Fruit fly (Drosophila melanogaster) Kc167 (cell line): Measurements from ENCODE around the gene Cdk5alpha.

Experiments used
- Myc ChIP-seq: fragments of >200 bp; optimal IDR thresholded peaks from 2 replicates; lab custom pipeline; 2017; ENCODE audit warnings: missing external identifiers
- Sin3A ChIP-seq: fragments of >200 bp; optimal IDR thresholded peaks from 2 replicates; lab custom pipeline; 2018; ENCODE audit warnings: missing external identifiers
- h ChIP-seq: fragments of >200 bp; optimal IDR thresholded peaks from 3 replicates; lab custom pipeline; 2018; ENCODE audit warnings: missing external identifiers
- insv ChIP-seq: fragments of >200 bp; optimal IDR thresholded peaks from 3 replicates; lab custom pipeline; 2018; ENCODE audit warnings: missing external identifiers
- psq ChIP-seq: fragments of >200 bp; optimal IDR thresholded peaks from 2 replicates; lab custom pipeline; 2017; ENCODE audit warnings: missing external identifiers
- ttk ChIP-seq: sonication (Bioruptor generic); optimal IDR thresholded peaks from 2 replicates; lab custom pipeline; 2017; ENCODE audit warnings: missing external identifiers

Gene Cdk5alpha

DNA sequence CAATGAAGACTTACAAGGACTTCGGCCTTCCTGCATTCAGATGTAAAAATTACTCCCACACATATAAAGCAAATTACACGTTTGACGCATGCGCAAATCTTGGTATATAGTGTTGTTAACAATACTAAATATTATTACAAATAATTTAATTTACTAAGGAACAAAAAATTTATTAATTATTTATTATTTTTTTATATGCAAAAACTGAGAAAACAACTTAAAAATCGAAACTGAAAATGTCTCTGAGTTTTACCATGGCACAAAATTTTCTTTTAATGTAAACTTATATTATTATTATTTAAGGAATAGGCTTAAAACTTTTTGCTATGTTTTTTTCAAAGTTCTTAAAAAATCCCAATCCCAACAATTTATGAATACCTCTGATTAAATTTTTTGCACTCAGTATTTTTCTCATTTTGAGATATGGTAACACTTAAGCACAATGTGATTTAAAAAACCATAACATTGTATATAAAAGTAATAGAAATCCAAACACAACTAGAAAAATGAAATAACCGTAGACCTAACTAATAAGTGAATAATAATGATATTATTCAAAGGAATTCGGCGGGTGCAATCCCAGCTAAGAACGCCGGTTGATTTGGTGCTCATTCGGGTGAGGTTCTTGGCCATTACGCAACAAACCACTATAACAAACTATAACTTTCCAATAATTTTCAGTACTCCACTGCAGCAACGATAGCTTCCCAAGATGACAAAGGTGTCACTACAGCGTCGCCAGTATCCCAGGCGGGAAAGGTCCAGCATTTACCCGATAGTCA is 20.5 kb upstream of the Cdk5alpha start, which contains the start of the genes Schip1 and Cox10:
Gene Schip1, minus strand, starts transcription at position 51 of the 782 bp plus-strand sequence.
Gene Cox10, plus strand, starts transcription at position 406 of the 782 bp plus-strand sequence.
- TF ChIP-seq h (lab: Kevin White, UChicago) = no peak
- no peak for TF ChIP-seq psq (lab: Kevin White, UChicago)
- no peak for TF ChIP-seq ttk (lab: Kevin White, UChicago)
- TF ChIP-seq Sin3A = no peak
- TF ChIP-seq Myc = no peak

DNA sequence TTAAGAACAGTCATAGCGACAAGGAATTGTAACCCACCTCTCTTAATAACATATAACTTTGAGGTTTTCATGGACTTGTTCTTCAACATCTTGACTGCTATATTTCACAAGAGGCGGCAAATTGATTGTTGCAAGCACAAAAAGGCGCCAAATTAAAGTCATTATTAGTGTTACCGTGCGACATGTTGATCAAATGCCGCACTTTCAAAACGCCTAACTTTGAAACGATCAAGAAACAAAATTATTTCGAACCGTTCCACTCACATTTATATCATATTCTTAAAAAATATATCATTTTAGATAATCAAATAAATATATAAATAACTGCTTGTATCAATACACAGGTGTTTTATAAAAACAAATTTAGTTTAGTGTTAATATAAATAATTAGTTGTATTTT is 17.0 kb upstream of the Cdk5alpha start, which contains the start of gene RnrL:
Gene RnrL, minus strand, starts transcription at position 154 of the 400 bp plus-strand sequence.
- TF ChIP-seq Sin3A (no peak), h (lab: Kevin White, UChicago) (no peak), psq (lab: Kevin White, UChicago) (no peak), insv (lab: Kevin White, UChicago) (no peak), Myc (no peak), ttk (lab: Kevin White, UChicago) (no peak)

DNA sequence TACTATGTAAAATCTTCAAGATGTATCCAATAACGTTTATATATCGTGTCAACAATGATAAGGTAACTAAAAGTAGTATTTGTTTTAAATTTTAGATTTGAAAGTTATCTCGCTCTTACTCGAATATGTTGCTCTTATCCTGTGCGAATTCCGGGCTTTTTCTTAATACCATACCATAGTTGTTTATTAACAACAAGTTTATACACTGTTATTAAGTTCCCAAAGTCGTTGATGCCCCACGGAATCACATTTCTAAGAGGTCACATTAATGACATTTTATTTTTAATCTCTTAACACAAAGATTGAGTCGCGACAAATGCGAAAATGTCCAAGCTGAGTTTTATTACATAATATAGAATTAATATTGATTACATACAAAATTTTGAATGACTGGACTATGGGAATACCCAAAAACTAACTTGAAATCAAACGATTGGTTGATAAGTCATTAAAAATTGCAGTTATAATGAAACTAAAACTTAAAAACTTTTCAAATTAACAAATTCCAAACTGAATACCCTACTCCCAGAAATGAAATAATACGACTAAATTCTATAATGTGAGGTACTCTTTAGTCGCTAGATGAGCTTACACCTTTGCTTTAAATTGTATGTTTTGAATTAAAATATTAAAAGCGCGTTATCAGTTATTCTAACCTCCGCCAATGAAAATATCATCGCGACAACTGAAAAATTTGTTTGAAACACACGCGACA is 12.2 kb upstream of the Cdk5alpha start, which contains the start of gene CG5381:
Gene CG5381, minus strand, starts transcription at position 330 of the 715 bp plus-strand sequence.
- TF ChIP-seq h (lab: Kevin White, UChicago) = no peak
- TF ChIP-seq insv (lab: Kevin White, UChicago) = no peak

DNA sequence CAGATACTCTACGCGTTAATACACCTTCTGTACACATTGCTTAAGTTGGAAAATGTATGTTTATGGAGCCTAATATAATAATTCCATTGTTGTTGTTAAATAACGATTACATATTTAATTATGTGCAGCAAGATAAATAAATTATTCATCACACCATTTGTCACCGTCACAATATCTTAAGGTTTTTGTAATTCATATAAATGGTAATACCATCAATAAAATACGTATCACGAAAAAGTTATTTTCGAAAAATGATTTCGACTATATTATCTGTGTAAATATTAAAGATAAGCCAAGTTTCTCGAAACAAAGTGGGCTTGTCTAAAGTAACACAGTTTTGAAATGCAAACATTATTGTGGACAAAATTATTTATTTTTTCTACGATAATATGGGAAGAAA is 11.4 kb upstream of the Cdk5alpha start, which contains the start of gene CG4995:
Gene CG4995, plus strand, starts transcription at position 301 of the 400 bp plus-strand sequence.
- TF ChIP-seq ttk (lab: Kevin White, UChicago) (no peak), h (lab: Kevin White, UChicago) (no peak), Sin3A (no peak), psq (lab: Kevin White, UChicago) (no peak), Myc (no peak), insv (lab: Kevin White, UChicago) (no peak)

DNA sequence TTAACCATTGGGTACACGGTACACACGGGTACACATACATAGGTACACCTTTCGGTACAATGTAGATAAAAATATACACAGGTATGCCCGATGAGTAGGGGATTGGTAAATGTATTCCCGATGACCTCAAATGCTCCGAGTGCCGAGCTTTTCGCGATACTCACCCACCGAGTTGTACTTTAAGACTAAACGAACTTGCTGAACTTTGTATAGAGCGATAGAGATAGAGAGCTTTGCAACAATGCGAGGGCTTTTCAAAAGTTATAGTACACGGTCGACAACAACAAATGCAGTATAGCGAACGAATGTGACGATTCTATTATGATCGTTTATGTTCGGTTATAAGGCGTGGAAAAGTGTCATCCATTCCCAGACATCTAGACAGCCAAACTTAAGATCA is 10.9 kb upstream of the Cdk5alpha start:
- TF ChIP-seq h (lab: Kevin White, UChicago) (no peak), insv (lab: Kevin White, UChicago) (no peak), ttk (lab: Kevin White, UChicago) (no peak), Sin3A (no peak), psq (lab: Kevin White, UChicago) (no peak), Myc (no peak)

DNA sequence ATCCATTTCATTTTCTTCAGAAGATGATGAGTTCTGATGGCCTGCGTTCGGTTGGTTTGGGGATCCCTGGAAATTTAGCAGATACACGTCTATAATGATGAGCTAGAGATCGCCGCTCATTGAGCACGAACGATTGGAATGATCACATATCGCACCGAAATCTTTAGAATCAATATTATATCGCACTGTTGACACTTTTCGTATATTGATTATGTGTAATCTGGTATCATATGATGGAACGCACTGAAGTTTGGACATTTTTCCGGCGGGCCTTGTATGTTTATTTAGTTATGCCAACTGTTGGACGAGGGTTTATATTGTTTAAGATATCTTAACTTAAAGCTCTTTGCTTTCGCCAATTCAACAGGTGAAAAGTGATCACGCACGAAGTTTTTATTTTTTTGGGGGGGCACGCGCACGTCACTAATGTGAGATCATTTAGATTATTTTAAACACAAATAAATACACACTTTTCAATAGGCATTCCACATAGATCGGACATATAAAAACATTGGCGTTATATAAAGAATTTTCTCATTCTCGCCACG is 10.4 kb upstream of the Cdk5alpha start:
- no peak for TF ChIP-seq h (lab: Kevin White, UChicago)

DNA sequence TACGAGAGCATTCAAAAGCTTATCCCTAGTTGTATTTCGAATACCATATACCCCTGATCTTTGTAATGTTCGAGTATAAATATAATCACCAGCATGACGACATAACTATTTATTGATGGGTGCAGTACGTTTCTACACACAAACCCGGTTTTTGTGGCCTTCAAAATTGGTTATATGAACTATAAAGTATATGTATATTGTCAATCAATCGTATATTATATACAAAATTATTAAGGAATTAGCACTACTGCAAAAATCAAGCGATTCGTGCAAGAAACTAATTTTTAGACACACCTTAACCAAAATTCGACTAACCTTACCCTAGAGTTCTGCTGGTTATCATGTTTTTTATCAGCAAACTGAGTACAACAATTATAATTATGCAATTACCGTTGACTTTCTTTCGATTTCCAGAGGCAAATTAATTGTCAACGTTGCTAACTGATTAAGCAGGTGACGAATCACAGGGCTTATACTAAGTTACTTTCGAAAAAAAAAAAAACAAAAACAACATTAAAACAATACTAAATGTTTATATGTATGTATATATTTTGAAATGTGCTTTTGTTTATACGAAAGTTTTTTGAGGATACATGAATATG is 9.5 kb upstream of the Cdk5alpha start:
- TF ChIP-seq h (lab: Kevin White, UChicago) (no peak), insv (lab: Kevin White, UChicago) (no peak), ttk (lab: Kevin White, UChicago) (no peak), Sin3A (no peak), psq (lab: Kevin White, UChicago) (no peak), Myc (no peak)

DNA sequence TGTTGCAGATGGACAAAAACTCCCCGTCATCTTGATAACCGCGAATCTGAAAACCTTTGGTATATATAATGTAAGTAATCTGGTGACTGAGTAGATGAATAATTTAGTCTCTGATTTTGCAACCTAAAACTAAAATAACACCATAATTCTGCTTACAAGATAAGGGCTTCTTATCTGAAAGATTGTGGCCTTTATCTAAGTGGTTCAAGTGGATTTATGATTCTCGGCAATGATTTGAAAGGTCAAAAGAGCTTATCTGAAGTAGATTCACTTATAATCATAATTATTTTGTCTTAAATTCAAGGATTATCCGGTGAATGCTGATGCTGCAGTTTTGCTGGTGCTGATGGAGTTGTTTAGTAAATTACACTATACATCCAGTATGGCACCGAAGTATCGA is 5.1 kb upstream of the Cdk5alpha start:
- TF ChIP-seq Myc (no peak), insv (lab: Kevin White, UChicago) (no peak), psq (lab: Kevin White, UChicago) (no peak), h (lab: Kevin White, UChicago) (no peak), Sin3A (no peak), ttk (lab: Kevin White, UChicago) (no peak)

DNA sequence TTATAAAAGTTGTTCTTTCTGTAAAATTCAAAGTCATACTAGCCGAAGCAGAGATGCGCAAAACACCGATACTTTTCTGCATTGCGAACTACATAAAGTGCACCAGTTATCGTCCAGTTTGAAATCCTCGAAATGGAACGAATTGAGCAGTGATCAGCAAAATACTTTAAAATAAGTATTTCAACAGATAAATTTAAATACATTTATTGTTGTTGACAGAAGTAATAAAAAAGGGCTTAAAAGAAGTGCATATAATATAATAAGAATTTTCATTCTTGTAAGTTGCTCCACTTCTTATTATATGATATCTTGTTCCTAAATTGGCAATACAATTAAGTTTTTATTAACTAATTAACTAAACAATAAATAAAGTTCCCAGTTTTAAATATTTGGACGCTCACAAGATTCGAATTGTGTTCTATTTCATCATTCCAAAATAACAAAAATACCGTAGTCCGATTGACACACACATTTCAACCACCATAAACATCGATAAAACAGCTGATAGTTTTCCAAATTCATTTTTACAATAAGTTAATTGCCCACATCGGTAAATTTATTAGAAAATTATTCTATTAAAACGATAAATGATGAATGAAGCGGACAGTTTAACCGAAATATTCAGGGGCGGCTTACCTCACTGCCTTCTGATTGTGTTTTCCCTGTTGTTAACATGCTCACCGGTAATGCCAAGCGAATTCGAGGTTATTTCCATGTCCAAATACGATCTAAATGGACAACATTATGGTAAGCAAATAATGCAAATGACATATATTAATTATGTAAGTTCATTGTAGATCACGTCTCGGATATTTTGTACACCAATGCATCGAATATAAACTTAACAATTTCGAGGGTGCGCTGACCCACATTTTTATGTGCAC is 3.8 kb upstream of the Cdk5alpha start, which contains the start of the genes Usp14 and CG4972:
Gene Usp14, minus strand, starts transcription at position 70 of the 884 bp plus-strand sequence.
Gene CG4972, plus strand, starts transcription at position 466 of the 884 bp plus-strand sequence.
- TF ChIP-seq insv (lab: Kevin White, UChicago) = no peak

DNA sequence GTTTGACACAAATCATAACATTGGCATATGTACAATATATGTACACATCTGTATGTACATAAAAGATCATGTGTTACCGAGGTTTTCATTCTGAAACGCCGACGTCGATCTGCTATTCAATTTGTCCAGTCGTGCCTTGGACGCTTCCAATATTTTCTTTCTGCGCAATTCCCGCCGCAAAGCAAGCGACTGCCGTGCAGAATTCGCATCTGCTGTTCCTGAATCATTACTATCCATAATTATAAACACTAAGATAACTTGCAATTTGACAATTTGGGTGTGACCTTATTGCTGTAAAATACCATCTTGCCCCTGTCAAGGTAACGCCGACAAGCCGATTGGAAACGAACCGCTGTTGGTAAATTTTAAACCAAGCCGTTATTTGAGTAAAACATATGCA is 1.1 kb upstream of the Cdk5alpha start:
- TF ChIP-seq psq (lab: Kevin White, UChicago) = no peak
- no peak for TF ChIP-seq Myc
- no peak for TF ChIP-seq insv (lab: Kevin White, UChicago)
- TF ChIP-seq h (lab: Kevin White, UChicago) = no peak
- TF ChIP-seq ttk (lab: Kevin White, UChicago) = no peak
- no peak for TF ChIP-seq Sin3A
